Fruit fly (Drosophila melanogaster) whole organism, prepupa: ENCODE measurements around the gene Smvt.

Experiments used
- Blimp-1 ChIP-seq: fragments of 200-800 bp; sonication (Bioruptor generic); optimal IDR thresholded peaks from 3 replicates; lab custom pipeline; 2017; ENCODE audit warnings: missing biosample characterization, missing genetic modification characterization, mild to moderate bottlenecking, moderate library complexity, missing genetic modification reagents
- CG10669 ChIP-seq: fragments of 200-800 bp; sonication (Bioruptor generic); optimal IDR thresholded peaks from 3 replicates; lab custom pipeline; 2018; ENCODE audit warnings: missing biosample characterization, mild to moderate bottlenecking, missing genetic modification characterization, moderate library complexity
- CG11762 ChIP-seq: fragments of 200-800 bp; sonication (Bioruptor generic); optimal IDR thresholded peaks from 3 replicates; lab custom pipeline; 2016; ENCODE audit warnings: missing biosample characterization, missing genetic modification characterization; ENCODE audit not compliant: insufficient read depth
- CG11902 ChIP-seq: fragments of 200-800 bp; sonication (Bioruptor generic); optimal IDR thresholded peaks from 3 replicates; lab custom pipeline; 2016; ENCODE audit warnings: missing biosample characterization, missing genetic modification characterization
- CG15336 ChIP-seq: fragments of 200-800 bp; sonication (Bioruptor generic); IDR thresholded peaks from 2 replicates; pipeline ENCODE4 v1.3.6; 2022; ENCODE audit warnings: missing biosample characterization, missing genetic modification characterization
- CG1621 ChIP-seq: fragments of 200-800 bp; sonication (Bioruptor generic); optimal IDR thresholded peaks from 3 replicates; lab custom pipeline; 2018; ENCODE audit warnings: missing biosample characterization, mild to moderate bottlenecking, missing genetic modification characterization
- CG16779 ChIP-seq: fragments of 200-800 bp; sonication (Bioruptor generic); optimal IDR thresholded peaks from 3 replicates; lab custom pipeline; 2017; ENCODE audit warnings: missing biosample characterization, mild to moderate bottlenecking, missing genetic modification characterization
- CG3032 ChIP-seq: fragments of 200-800 bp; optimal IDR thresholded peaks from 2 replicates; lab custom pipeline; 2019; ENCODE audit warnings: missing biosample characterization, mild to moderate bottlenecking, missing genetic modification characterization, moderate library complexity
- CG31627 ChIP-seq: fragments of 200-800 bp; sonication (Bioruptor generic); optimal IDR thresholded peaks from 3 replicates; lab custom pipeline; 2016; ENCODE audit warnings: missing biosample characterization, missing genetic modification characterization
- CG32006 ChIP-seq: fragments of 200-800 bp; sonication (Bioruptor generic); optimal IDR thresholded peaks from 3 replicates; lab custom pipeline; 2017; ENCODE audit warnings: missing biosample characterization, mild to moderate bottlenecking, missing genetic modification characterization
- CG34406 ChIP-seq: fragments of 200-800 bp; sonication (Bioruptor generic); optimal IDR thresholded peaks from 3 replicates; lab custom pipeline; 2016; ENCODE audit warnings: missing biosample characterization, missing genetic modification characterization
- CG3919 ChIP-seq: fragments of 200-800 bp; sonication (Bioruptor generic); optimal IDR thresholded peaks from 3 replicates; lab custom pipeline; 2016; ENCODE audit warnings: missing biosample characterization, missing genetic modification characterization
- CG6163 ChIP-seq: fragments of 200-800 bp; sonication (Bioruptor generic); IDR thresholded peaks from 3 replicates; pipeline ENCODE4 v1.3.6; 2022; ENCODE audit warnings: missing biosample characterization, missing genetic modification characterization
- CG6276 ChIP-seq: fragments of 200-800 bp; sonication (Bioruptor generic); optimal IDR thresholded peaks from 2 replicates; lab custom pipeline; 2017; ENCODE audit warnings: missing biosample characterization, mild to moderate bottlenecking, missing genetic modification characterization
- CG6792 ChIP-seq: fragments of 200-800 bp; sonication (Bioruptor generic); optimal IDR thresholded peaks from 3 replicates; lab custom pipeline; 2016; ENCODE audit warnings: missing biosample characterization, missing genetic modification characterization
- CG6808 ChIP-seq: fragments of 200-800 bp; sonication (Bioruptor generic); optimal IDR thresholded peaks from 3 replicates; lab custom pipeline; 2017; ENCODE audit warnings: missing biosample characterization, missing genetic modification characterization, mild to moderate bottlenecking, moderate library complexity, missing genetic modification reagents
- CG6854 ChIP-seq: fragments of 200-800 bp; sonication (Bioruptor generic); optimal IDR thresholded peaks from 2 replicates; lab custom pipeline; 2017; ENCODE audit warnings: missing biosample characterization, mild to moderate bottlenecking, missing genetic modification characterization
- CG8119 ChIP-seq: fragments of 200-800 bp; sonication (Bioruptor generic); IDR thresholded peaks from 3 replicates; pipeline ENCODE4 v1.3.6; 2022; ENCODE audit warnings: missing biosample characterization, missing genetic modification characterization
- CG8632 ChIP-seq: fragments of 200-800 bp; sonication (Bioruptor generic); optimal IDR thresholded peaks from 3 replicates; lab custom pipeline; 2016; ENCODE audit warnings: missing biosample characterization, missing genetic modification characterization
- CG9139 ChIP-seq: fragments of 200-800 bp; sonication (Bioruptor generic); optimal IDR thresholded peaks from 3 replicates; lab custom pipeline; 2017; ENCODE audit warnings: missing biosample characterization, mild to moderate bottlenecking, missing genetic modification characterization
- Eip75B ChIP-seq: fragments of 200-800 bp; sonication (Bioruptor generic); optimal IDR thresholded peaks from 3 replicates; lab custom pipeline; 2016; ENCODE audit warnings: missing biosample characterization, missing genetic modification characterization
- Eip78C ChIP-seq: fragments of 200-800 bp; sonication (Bioruptor generic); peaks from one replicate; lab custom pipeline; 2016; ENCODE audit warnings: missing biosample characterization, missing genetic modification characterization
- Ets96B ChIP-seq: fragments of 200-800 bp; optimal IDR thresholded peaks from 2 replicates; lab custom pipeline; 2019; ENCODE audit warnings: missing biosample characterization, mild to moderate bottlenecking, missing genetic modification characterization, moderate library complexity
- Hr39 ChIP-seq: fragments of 200-800 bp; sonication (Bioruptor generic); optimal IDR thresholded peaks from 2 replicates; lab custom pipeline; 2016; ENCODE audit warnings: missing biosample characterization, missing genetic modification characterization
- Hr4 ChIP-seq: fragments of 200-800 bp; sonication (Bioruptor generic); optimal IDR thresholded peaks from 3 replicates; lab custom pipeline; 2016; ENCODE audit warnings: missing biosample characterization, missing genetic modification characterization
- Lpt ChIP-seq: fragments of 200-800 bp; sonication (Bioruptor generic); optimal IDR thresholded peaks from 3 replicates; lab custom pipeline; 2016; ENCODE audit warnings: missing biosample characterization, missing genetic modification characterization
- Met ChIP-seq: fragments of 200-800 bp; sonication (Bioruptor generic); optimal IDR thresholded peaks from 3 replicates; lab custom pipeline; 2016; ENCODE audit warnings: missing biosample characterization, missing genetic modification characterization
- OdsH ChIP-seq: fragments of 200-800 bp; sonication (Bioruptor generic); optimal IDR thresholded peaks from 3 replicates; lab custom pipeline; 2016; ENCODE audit warnings: missing biosample characterization, missing genetic modification characterization
- Sox102F ChIP-seq: fragments of 200-800 bp; sonication (Bioruptor generic); optimal IDR thresholded peaks from 2 replicates; lab custom pipeline; 2016; ENCODE audit warnings: missing biosample characterization, mild to moderate bottlenecking, missing genetic modification characterization
- Sox14 ChIP-seq: fragments of 200-800 bp; sonication (Bioruptor generic); optimal IDR thresholded peaks from 3 replicates; lab custom pipeline; 2016; ENCODE audit warnings: missing biosample characterization, missing genetic modification characterization
- achi ChIP-seq: fragments of 200-800 bp; sonication (Bioruptor generic); optimal IDR thresholded peaks from 3 replicates; lab custom pipeline; 2016; ENCODE audit warnings: missing biosample characterization, missing genetic modification characterization
- cyc ChIP-seq: fragments of 200-800 bp; sonication (Bioruptor generic); optimal IDR thresholded peaks from 3 replicates; lab custom pipeline; 2016; ENCODE audit warnings: missing biosample characterization, missing genetic modification characterization
- dac ChIP-seq: fragments of 200-800 bp; sonication (Bioruptor generic); optimal IDR thresholded peaks from 2 replicates; lab custom pipeline; 2017; ENCODE audit warnings: missing biosample characterization, mild to moderate bottlenecking, missing genetic modification characterization
- dsx ChIP-seq: fragments of 200-800 bp; optimal IDR thresholded peaks from 3 replicates; lab custom pipeline; 2019; ENCODE audit warnings: missing biosample characterization, mild to moderate bottlenecking, missing genetic modification characterization, moderate library complexity; ENCODE audit not compliant: poor library complexity, severe bottlenecking
- eg ChIP-seq: fragments of 200-800 bp; sonication (Bioruptor generic); IDR thresholded peaks from 3 replicates; pipeline ENCODE4 v1.3.6; 2022; ENCODE audit warnings: missing biosample characterization, missing genetic modification characterization
- esn ChIP-seq: fragments of 200-800 bp; sonication (Bioruptor generic); optimal IDR thresholded peaks from 2 replicates; lab custom pipeline; 2016; ENCODE audit warnings: missing biosample characterization, mild to moderate bottlenecking, missing genetic modification characterization, moderate library complexity
- fd59A ChIP-seq: fragments of 200-800 bp; sonication (Bioruptor generic); optimal IDR thresholded peaks from 2 replicates; lab custom pipeline; 2017; ENCODE audit warnings: missing biosample characterization, mild to moderate bottlenecking, missing genetic modification characterization, missing genetic modification reagents
- fd85E ChIP-seq: fragments of 200-800 bp; sonication (Bioruptor generic); optimal IDR thresholded peaks from 3 replicates; lab custom pipeline; 2016; ENCODE audit warnings: missing biosample characterization, missing genetic modification characterization
- fkh ChIP-seq: fragments of 200-800 bp; sonication (Bioruptor generic); optimal IDR thresholded peaks from 3 replicates; lab custom pipeline; 2017; ENCODE audit warnings: missing biosample characterization, mild to moderate bottlenecking, missing genetic modification characterization, moderate library complexity
- lz ChIP-seq: fragments of 200-800 bp; sonication (Bioruptor generic); optimal IDR thresholded peaks from 3 replicates; lab custom pipeline; 2016; ENCODE audit warnings: missing biosample characterization, missing genetic modification characterization
- net ChIP-seq: fragments of 200-800 bp; sonication (Bioruptor generic); optimal IDR thresholded peaks from 3 replicates; lab custom pipeline; 2016; ENCODE audit warnings: missing biosample characterization, missing genetic modification characterization
- spab ChIP-seq: fragments of 200-800 bp; sonication (Bioruptor generic); optimal IDR thresholded peaks from 2 replicates; lab custom pipeline; 2017; ENCODE audit warnings: missing biosample characterization, mild to moderate bottlenecking, missing genetic modification characterization, missing genetic modification reagents
- ss ChIP-seq, 2 experiments: fragments of 200-800 bp; sonication (Bioruptor generic); optimal IDR thresholded peaks; 2 replicates in 1 of 2; 3 replicates in 1 of 2; lab custom pipeline; 2017 to 2018; ENCODE audit warnings: mild to moderate bottlenecking in 2 of 2, missing biosample characterization in 2 of 2, missing genetic modification characterization in 2 of 2, moderate library complexity in 1 of 2
- svp ChIP-seq: fragments of 200-800 bp; sonication (Bioruptor generic); peaks from one replicate; lab custom pipeline; 2016; ENCODE audit warnings: missing biosample characterization, missing genetic modification characterization
- vri ChIP-seq: fragments of 200-800 bp; sonication (Bioruptor generic); optimal IDR thresholded peaks from 3 replicates; lab custom pipeline; 2016; ENCODE audit warnings: missing biosample characterization, mild to moderate bottlenecking, missing genetic modification characterization

The Smvt gene

dm6 chr3R:31754605-31755004 is 6.8 kb downstream of the Smvt start, which contains the start of gene salt:
Gene salt (minus strand): TSS chr3R:31754705.
- no peak for TF ChIP-seq CG6163 (GFP tag; lab: Robert Waterston, UW)
- TF ChIP-seq dac (GFP tag; lab: Kevin White, UChicago): no peak
- TF ChIP-seq CG34406 (GFP tag; lab: Kevin White, UChicago): no peak
- TF ChIP-seq CG31627 (GFP tag; lab: Kevin White, UChicago): no peak
- no peak for TF ChIP-seq CG11762 (GFP tag; lab: Kevin White, UChicago)
- no peak for TF ChIP-seq eg (GFP tag; lab: Robert Waterston, UW)

dm6 chr3R:31748093-31748996 is 13.0 kb downstream of the Smvt start:
- TF ChIP-seq CG8119 (no peak), eg (GFP tag; lab: Robert Waterston, UW) (no peak), ss (GFP tag; optimal IDR thresholded peaks at IDR 0.05; lab: Kevin White, UChicago) (peak; percentile 79 to 90), CG34406 (GFP tag; lab: Kevin White, UChicago) (no peak), Eip78C (GFP tag; lab: Kevin White, UChicago) (peak; percentile 72), CG6276 (GFP tag; lab: Kevin White, UChicago) (peak; percentile 65), Lpt (GFP tag; lab: Kevin White, UChicago) (peak; percentile 62), Eip75B (GFP tag; lab: Kevin White, UChicago) (peak; percentile 51), CG32006 (GFP tag; lab: Kevin White, UChicago) (peak; percentile 15), fd85E (GFP tag; lab: Kevin White, UChicago) (no peak), CG9139 (GFP tag; lab: Kevin White, UChicago) (peak; percentile 73), CG3919 (peak; percentile 33), CG8632 (GFP tag; lab: Kevin White, UChicago) (peak; percentile 5), achi (GFP tag; lab: Kevin White, UChicago) (peak; percentile 2), spab (GFP tag; lab: Kevin White, UChicago) (peak; percentile 36), CG16779 (tag; lab: Kevin White, UChicago) (peak; percentile 75), CG6792 (GFP tag; lab: Kevin White, UChicago) (peak; percentile 1), net (GFP tag; lab: Kevin White, UChicago) (peak; percentile 74), fkh (peak; percentile 80), esn (GFP tag; lab: Kevin White, UChicago) (peak; percentile 12), CG11902 (no peak), svp (peak; percentile 63), CG15336 (no peak), OdsH (GFP tag; lab: Kevin White, UChicago) (no peak), CG3032 (tag; lab: Kevin White, UChicago) (peak; percentile 31), CG11762 (GFP tag; lab: Kevin White, UChicago) (no peak), Sox102F (GFP tag; lab: Kevin White, UChicago) (no peak), vri (peak; percentile 31), Blimp-1 (peak; percentile 38), dsx (GFP tag; lab: Kevin White, UChicago) (peak; percentile 83), Hr39 (no peak), CG31627 (GFP tag; lab: Kevin White, UChicago) (no peak), Hr4 (GFP tag; lab: Kevin White, UChicago) (no peak), fd59A (GFP tag; lab: Kevin White, UChicago) (no peak), CG10669 (GFP tag; lab: Kevin White, UChicago) (peak; percentile 35), Ets96B (tag; lab: Kevin White, UChicago) (peak; percentile 52), CG6808 (peak; percentile 79), Sox14 (GFP tag; lab: Kevin White, UChicago) (peak; percentile 54), Met (GFP tag; lab: Kevin White, UChicago) (no peak), lz (no peak), CG1621 (tag; lab: Kevin White, UChicago) (peak; percentile 76), cyc (no peak), CG6854 (GFP tag; lab: Kevin White, UChicago) (peak; percentile 80)
